Fruit fly (Drosophila melanogaster) whole organism, embryonic: ENCODE measurements around the gene eIF2gamma.

Experiments
- CG11093 ChIP-seq: fragments of 200-800 bp; sonication (Bioruptor generic); IDR thresholded peaks from 3 replicates; pipeline ENCODE4 v1.3.6; 2022; ENCODE audit warnings: missing biosample characterization, missing genetic modification characterization
- CG11723 ChIP-seq: fragments of 200-800 bp; sonication (Bioruptor generic); optimal IDR thresholded peaks from 2 replicates; lab custom pipeline; 2017; ENCODE audit warnings: missing biosample characterization, mild to moderate bottlenecking, missing genetic modification characterization
- CG12942 ChIP-seq: fragments of 200-800 bp; sonication (Bioruptor generic); optimal IDR thresholded peaks from 3 replicates; lab custom pipeline; 2016; ENCODE audit warnings: missing biosample characterization, missing genetic modification characterization
- CG13123 ChIP-seq: fragments of 200-800 bp; sonication (Bioruptor generic); optimal IDR thresholded peaks from 2 replicates; lab custom pipeline; 2016; ENCODE audit warnings: missing biosample characterization, missing genetic modification characterization
- CG13287 ChIP-seq: fragments of 200-800 bp; sonication (Bioruptor generic); IDR thresholded peaks from 2 replicates; pipeline ENCODE4 v1.3.6; 2022; ENCODE audit warnings: missing biosample characterization, missing genetic modification characterization; ENCODE audit not compliant: partially characterized antibody
- CG13424 ChIP-seq: fragments of 200-800 bp; sonication (Bioruptor generic); optimal IDR thresholded peaks from 2 replicates; lab custom pipeline; 2019; ENCODE audit warnings: missing biosample characterization, mild to moderate bottlenecking, missing genetic modification characterization, moderate library complexity
- CG14050 ChIP-seq: fragments of 200-800 bp; sonication (Bioruptor generic); IDR thresholded peaks from 3 replicates; pipeline ENCODE4 v1.3.6; 2022; ENCODE audit warnings: missing biosample characterization, missing genetic modification characterization
- CG15269 ChIP-seq: fragments of 200-800 bp; sonication (Bioruptor generic); optimal IDR thresholded peaks from 2 replicates; lab custom pipeline; 2018; ENCODE audit warnings: missing biosample characterization, mild to moderate bottlenecking, missing genetic modification characterization, moderate library complexity
- CG1529 ChIP-seq: fragments of 200-800 bp; sonication (Bioruptor generic); optimal IDR thresholded peaks from 3 replicates; lab custom pipeline; 2018; ENCODE audit warnings: missing biosample characterization, missing genetic modification characterization
- CG16779 ChIP-seq: fragments of 200-800 bp; sonication (Bioruptor generic); IDR thresholded peaks from 2 replicates; pipeline ENCODE4 v1.3.6; 2022; ENCODE audit warnings: missing biosample characterization, missing genetic modification characterization
- CG16815 ChIP-seq: fragments of 200-800 bp; sonication (Bioruptor generic); optimal IDR thresholded peaks from 3 replicates; lab custom pipeline; 2017; ENCODE audit warnings: missing biosample characterization, mild to moderate bottlenecking, missing genetic modification characterization
- CG2875 ChIP-seq: fragments of 200-800 bp; sonication (Bioruptor generic); optimal IDR thresholded peaks from 2 replicates; lab custom pipeline; 2017; ENCODE audit warnings: missing biosample characterization, mild to moderate bottlenecking, missing genetic modification characterization, missing genetic modification reagents
- CG30403 ChIP-seq: fragments of 200-800 bp; sonication (Bioruptor generic); optimal IDR thresholded peaks from 3 replicates; lab custom pipeline; 2016; ENCODE audit warnings: missing biosample characterization, missing genetic modification characterization
- CG31441 ChIP-seq: fragments of 200-800 bp; sonication (Bioruptor generic); IDR thresholded peaks from 2 replicates; pipeline ENCODE4 v1.3.6; 2022; ENCODE audit warnings: missing biosample characterization, missing genetic modification characterization
- CG32532 ChIP-seq: fragments of 200-800 bp; sonication (Bioruptor generic); IDR thresholded peaks from 2 replicates; pipeline ENCODE4 v1.3.6; 2022; ENCODE audit warnings: missing biosample characterization, missing genetic modification characterization
- CG34422 ChIP-seq: fragments of 200-800 bp; sonication (Bioruptor generic); IDR thresholded peaks from 3 replicates; pipeline ENCODE4 v1.3.6; 2022; ENCODE audit warnings: missing biosample characterization, missing genetic modification characterization
- CG8290 ChIP-seq, 3 experiments: fragments of 200-800 bp; sonication (Bioruptor generic); optimal IDR thresholded peaks; 2 replicates each; lab custom pipeline; 2016 to 2019; ENCODE audit warnings: missing biosample characterization in 3 of 3, missing genetic modification characterization in 3 of 3, mild to moderate bottlenecking in 2 of 3, moderate library complexity in 1 of 3
- CG8944 ChIP-seq: fragments of 200-800 bp; sonication (Bioruptor generic); optimal IDR thresholded peaks from 3 replicates; lab custom pipeline; 2016; ENCODE audit warnings: missing biosample characterization, missing genetic modification characterization
- CG9437 ChIP-seq: fragments of 200-800 bp; sonication (Bioruptor generic); optimal IDR thresholded peaks from 2 replicates; lab custom pipeline; 2018; ENCODE audit warnings: missing biosample characterization, mild to moderate bottlenecking, missing genetic modification characterization
- CoRest ChIP-seq: fragments of 200-800 bp; sonication (Bioruptor generic); optimal IDR thresholded peaks from 3 replicates; lab custom pipeline; 2018; ENCODE audit warnings: missing biosample characterization, mild to moderate bottlenecking, missing genetic modification characterization, moderate library complexity
- D ChIP-seq, 2 experiments: fragments of 200-800 bp in 1 of 2; fragments of >200 bp in 1 of 2; sonication (Bioruptor generic) in 1 of 2; optimal IDR thresholded peaks; 2 replicates in 1 of 2; 3 replicates in 1 of 2; lab custom pipeline; 2017; ENCODE audit warnings: mild to moderate bottlenecking in 1 of 2, missing biosample characterization in 1 of 2, missing genetic modification characterization in 1 of 2, missing genetic modification reagents in 1 of 2
- Dref ChIP-seq: fragments of 200-800 bp; sonication (Bioruptor generic); IDR thresholded peaks from 2 replicates; pipeline ENCODE4 v1.3.6; 2022; ENCODE audit warnings: missing biosample characterization, missing genetic modification characterization
- Elba2 ChIP-seq: fragments of 200-800 bp; sonication (Bioruptor generic); optimal IDR thresholded peaks from 3 replicates; lab custom pipeline; 2016; ENCODE audit warnings: missing biosample characterization, missing genetic modification characterization
- HmgD ChIP-seq: fragments of 200-800 bp; sonication (Bioruptor generic); optimal IDR thresholded peaks from 3 replicates; lab custom pipeline; 2016; ENCODE audit warnings: missing biosample characterization, missing genetic modification characterization
- Lim3 ChIP-seq: fragments of 200-800 bp; sonication (Bioruptor generic); IDR thresholded peaks from 2 replicates; pipeline ENCODE4 v1.3.6; 2022; ENCODE audit warnings: missing biosample characterization, missing genetic modification characterization
- Mad ChIP-seq: fragments of 200-800 bp; sonication (Bioruptor generic); optimal IDR thresholded peaks from 2 replicates; lab custom pipeline; 2016; ENCODE audit warnings: missing biosample characterization, missing genetic modification characterization
- NK7.1 ChIP-seq: fragments of 200-800 bp; sonication (Bioruptor generic); optimal IDR thresholded peaks from 3 replicates; lab custom pipeline; 2016; ENCODE audit warnings: missing biosample characterization, missing genetic modification characterization
- Sox100B ChIP-seq: fragments of 200-800 bp; sonication (Bioruptor generic); optimal IDR thresholded peaks from 3 replicates; lab custom pipeline; 2018; ENCODE audit warnings: missing biosample characterization, mild to moderate bottlenecking, missing genetic modification characterization
- ac ChIP-seq: fragments of 200-800 bp; sonication (Bioruptor generic); optimal IDR thresholded peaks from 3 replicates; lab custom pipeline; 2017; ENCODE audit warnings: missing biosample characterization, mild to moderate bottlenecking, missing genetic modification characterization
- amos ChIP-seq: fragments of 200-800 bp; sonication (Bioruptor generic); IDR thresholded peaks from 2 replicates; pipeline ENCODE4 v1.3.6; 2022; ENCODE audit warnings: missing biosample characterization, missing genetic modification characterization; ENCODE audit not compliant: partially characterized antibody
- ara ChIP-seq: fragments of 200-800 bp; sonication (Bioruptor generic); IDR thresholded peaks from 2 replicates; pipeline ENCODE4 v1.3.6; 2022; ENCODE audit warnings: missing biosample characterization, missing genetic modification characterization
- bab2 ChIP-seq: fragments of 200-800 bp; sonication (Bioruptor generic); optimal IDR thresholded peaks from 2 replicates; lab custom pipeline; 2016; ENCODE audit warnings: missing biosample characterization, missing genetic modification characterization
- cad ChIP-seq: fragments of >200 bp; optimal IDR thresholded peaks from 2 replicates; lab custom pipeline; 2017; ENCODE audit warnings: missing biosample characterization, missing genetic modification characterization
- croc ChIP-seq: fragments of 200-800 bp; sonication (Bioruptor generic); conservative IDR thresholded peaks from 3 replicates; pipeline ENCODE4 v1.3.6; 2022; ENCODE audit warnings: missing biosample characterization, missing genetic modification characterization
- dati ChIP-seq: fragments of 200-800 bp; sonication (Bioruptor generic); IDR thresholded peaks from 2 replicates; pipeline ENCODE4 v1.3.6; 2022; ENCODE audit warnings: missing biosample characterization, missing genetic modification characterization
- dimm ChIP-seq: fragments of 200-800 bp; sonication (Bioruptor generic); IDR thresholded peaks from 2 replicates; pipeline ENCODE4 v1.3.6; 2022; ENCODE audit warnings: missing biosample characterization, missing genetic modification characterization
- dmrt11E ChIP-seq: fragments of 200-800 bp; sonication (Bioruptor generic); optimal IDR thresholded peaks from 3 replicates; lab custom pipeline; 2018; ENCODE audit warnings: missing biosample characterization, mild to moderate bottlenecking, missing genetic modification characterization, moderate library complexity
- en ChIP-seq: fragments of 200-800 bp; sonication (Bioruptor generic); optimal IDR thresholded peaks from 2 replicates; lab custom pipeline; 2016; ENCODE audit warnings: missing biosample characterization, missing genetic modification characterization
- gcm ChIP-seq: fragments of 200-800 bp; sonication (Bioruptor generic); optimal IDR thresholded peaks from 2 replicates; lab custom pipeline; 2019; ENCODE audit warnings: missing biosample characterization, mild to moderate bottlenecking, missing genetic modification characterization, moderate library complexity
- gcm2 ChIP-seq: fragments of 200-800 bp; sonication (Bioruptor generic); optimal IDR thresholded peaks from 2 replicates; lab custom pipeline; 2016; ENCODE audit warnings: missing biosample characterization, missing genetic modification characterization
- hbn ChIP-seq: fragments of 200-800 bp; sonication (Bioruptor generic); IDR thresholded peaks from 2 replicates; pipeline ENCODE4 v1.3.6; 2022; ENCODE audit warnings: missing biosample characterization, missing genetic modification characterization; ENCODE audit not compliant: partially characterized antibody
- insv ChIP-seq, 2 experiments: fragments of 200-800 bp; sonication (Bioruptor generic); optimal IDR thresholded peaks; 3 replicates each; lab custom pipeline; 2016 to 2018; ENCODE audit warnings: missing biosample characterization in 2 of 2, missing genetic modification characterization in 2 of 2
- jigr1 ChIP-seq: fragments of 200-800 bp; sonication (Bioruptor generic); IDR thresholded peaks from 3 replicates; pipeline ENCODE4 v1.3.6; 2022; ENCODE audit warnings: missing biosample characterization, missing genetic modification characterization
- lilli ChIP-seq: fragments of 200-800 bp; sonication (Bioruptor generic); optimal IDR thresholded peaks from 3 replicates; lab custom pipeline; 2016; ENCODE audit warnings: missing biosample characterization, missing genetic modification characterization
- lola ChIP-seq, 3 experiments: fragments of >200 bp in 2 of 3; fragments of 200-800 bp in 1 of 3; sonication (Bioruptor generic) in 1 of 3; optimal IDR thresholded peaks; 2 replicates each; lab custom pipeline; 2017 to 2019; ENCODE audit warnings: missing biosample characterization in 3 of 3, missing genetic modification characterization in 3 of 3, mild to moderate bottlenecking in 1 of 3, moderate library complexity in 1 of 3
- maf-S ChIP-seq: fragments of 200-800 bp; sonication (Bioruptor generic); optimal IDR thresholded peaks from 2 replicates; lab custom pipeline; 2016; ENCODE audit warnings: missing biosample characterization, missing genetic modification characterization
- nau ChIP-seq: fragments of 200-800 bp; sonication (Bioruptor generic); optimal IDR thresholded peaks from 3 replicates; lab custom pipeline; 2017; ENCODE audit warnings: missing biosample characterization, mild to moderate bottlenecking, missing genetic modification characterization, missing genetic modification reagents
- org-1 ChIP-seq: fragments of 200-800 bp; sonication (Bioruptor generic); optimal IDR thresholded peaks from 2 replicates; lab custom pipeline; 2017; ENCODE audit warnings: missing biosample characterization, missing genetic modification characterization
- pum ChIP-seq: fragments of 200-800 bp; sonication (Bioruptor generic); optimal IDR thresholded peaks from 2 replicates; lab custom pipeline; 2016; ENCODE audit warnings: missing biosample characterization, missing genetic modification characterization
- ttk ChIP-seq: fragments of 200-800 bp; sonication (Bioruptor generic); IDR thresholded peaks from 2 replicates; pipeline ENCODE4 v2.1.2; 2022; ENCODE audit warnings: missing biosample characterization, missing genetic modification characterization
- vnd ChIP-seq: fragments of 200-800 bp; sonication (Bioruptor generic); IDR thresholded peaks from 3 replicates; pipeline ENCODE4 v1.3.6; 2022; ENCODE audit warnings: missing biosample characterization, missing genetic modification characterization; ENCODE audit not compliant: partially characterized antibody

eIF2gamma gene

DNA sequence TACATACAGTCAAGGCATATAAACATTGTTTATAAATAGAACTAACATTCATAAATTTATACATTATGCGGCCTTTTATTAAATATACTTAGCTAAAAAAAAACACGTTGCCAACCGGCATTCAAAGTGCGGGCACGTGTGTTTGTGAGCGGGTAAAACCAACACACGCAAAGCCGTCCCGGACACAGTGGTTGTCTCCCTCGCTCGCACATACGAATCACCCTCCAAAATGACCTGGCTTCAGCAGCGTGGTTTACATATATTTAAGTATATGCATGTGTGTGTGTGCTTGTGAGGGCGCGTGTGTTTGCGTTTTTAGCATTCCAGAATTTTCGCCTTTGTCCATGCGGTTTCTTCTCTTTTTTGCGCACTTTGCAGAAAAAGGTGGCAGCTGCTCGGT is 19.8 kb downstream of the eIF2gamma start (continued):
- TF ChIP-seq Dref (no peak), amos (GFP tag; lab: Robert Waterston, UW) (peak; percentile 36; the same call in 1 of the 2 replicates), Sox100B (GFP tag; lab: Kevin White, UChicago) (no peak), Elba2 (GFP tag; lab: Kevin White, UChicago) (no peak), pum (no peak), gcm (peak; percentile 85), D (optimal IDR thresholded peaks at IDR 0.05; lab: Kevin White, UChicago) (no peak), D (GFP tag; optimal IDR thresholded peaks at IDR 0.05; lab: Kevin White, UChicago) (no peak), nau (GFP tag; lab: Kevin White, UChicago) (no peak), CG31441 (GFP tag; lab: Robert Waterston, UW) (no peak), CG14050 (no peak), CG9437 (GFP tag; lab: Kevin White, UChicago) (no peak), CG30403 (GFP tag; lab: Kevin White, UChicago) (no peak), ttk (no peak), CG16779 (no peak), CG12942 (GFP tag; lab: Kevin White, UChicago) (no peak), croc (GFP tag; lab: Robert Waterston, UW) (no peak), vnd (no peak), cad (GFP tag; lab: Kevin White, UChicago) (no peak), CG8290 (GFP tag; optimal IDR thresholded peaks at IDR 0.05; lab: Kevin White, UChicago) (no peak), CG8290 (tag; optimal IDR thresholded peaks at IDR 0.05; lab: Kevin White, UChicago) (peak in 1 of 2 experiments; percentile 29), CG34422 (GFP tag; lab: Robert Waterston, UW) (peak; percentile 93), CG1529 (no peak), dati (GFP tag; lab: Robert Waterston, UW) (no peak), CoRest (tag; lab: Kevin White, UChicago) (no peak), bab2 (GFP tag; lab: Kevin White, UChicago) (no peak), dimm (no peak), en (GFP tag; lab: Kevin White, UChicago) (no peak), Mad (GFP tag; lab: Kevin White, UChicago) (no peak), CG11093 (GFP tag; lab: Robert Waterston, UW) (no peak), dmrt11E (tag; lab: Kevin White, UChicago) (no peak), maf-S (GFP tag; lab: Kevin White, UChicago) (no peak), insv (GFP tag; optimal IDR thresholded peaks at IDR 0.05; lab: Kevin White, UChicago) (no peak), CG32532 (no peak), CG13287 (GFP tag; lab: Robert Waterston, UW) (peak; percentile 36), CG15269 (tag; lab: Kevin White, UChicago) (no peak), HmgD (no peak), jigr1 (GFP tag; lab: Robert Waterston, UW) (no peak), CG16815 (no peak), gcm2 (GFP tag; lab: Kevin White, UChicago) (no peak), CG8944 (no peak), Lim3 (GFP tag; lab: Robert Waterston, UW) (no peak), hbn (GFP tag; lab: Robert Waterston, UW) (no peak), lola (GFP tag; optimal IDR thresholded peaks at IDR 0.05; lab: Kevin White, UChicago) (no peak), CG13123 (no peak), NK7.1 (GFP tag; lab: Kevin White, UChicago) (no peak), ara (GFP tag; lab: Robert Waterston, UW) (no peak), CG2875 (GFP tag; lab: Kevin White, UChicago) (no peak), org-1 (no peak), CG11723 (GFP tag; lab: Kevin White, UChicago) (no peak), lilli (GFP tag; lab: Kevin White, UChicago) (peak; percentile 30), ac (GFP tag; lab: Kevin White, UChicago) (no peak), CG13424 (tag; lab: Kevin White, UChicago) (no peak)
